Fruit fly (Drosophila melanogaster): ENCODE data around the gene CG31909.

dm6 chr2L:7285862-7286261 is 28.6 kb downstream of the CG31909 start:
- TF ChIP-seq toe (GFP tag; optimal IDR thresholded peaks at IDR 0.05) (no peak), CG1620 (GFP tag; optimal IDR thresholded peaks at IDR 0.05) (no peak), CG5204 (GFP tag; optimal IDR thresholded peaks at IDR 0.05) (no peak), Crg-1 (GFP tag; optimal IDR thresholded peaks at IDR 0.05) (no peak), cnc (optimal IDR thresholded peaks at IDR 0.05) (no peak)

Measured in whole organism, adult.